Worm (Caenorhabditis elegans) whole organism, mixed stage, embryonic: ENCODE data around the gene K02E7.7.
"Not testable (repeated sequence)": the region's sequence is repeated elsewhere in the genome, so short reads cannot be mapped to it uniquely, and the experiment has no call there.

Experiments used
- M03D4.4 ChIP-seq: sonication (generic microtip); optimal IDR thresholded peaks from 2 replicates; lab custom pipeline; 2017; ENCODE audit warnings: mild to moderate bottlenecking, missing genetic modification characterization, missing compliant biosample characterization
- bed-3 ChIP-seq: fragments of 200-800 bp; sonication (Bioruptor generic); optimal IDR thresholded peaks from 3 replicates; lab custom pipeline; 2018; ENCODE audit warnings: mild to moderate bottlenecking, missing genetic modification characterization, moderate library complexity, missing compliant biosample characterization
- blmp-1 ChIP-seq: fragments of 150-350 bp; optimal IDR thresholded peaks from 2 replicates; lab custom pipeline; 2014; ENCODE audit warnings: missing biosample characterization, missing genetic modification characterization
- ceh-39 ChIP-seq: fragments of 150-350 bp; optimal IDR thresholded peaks from 2 replicates; lab custom pipeline; 2014; ENCODE audit warnings: missing biosample characterization, missing genetic modification characterization
- ceh-43 ChIP-seq: fragments of 200-800 bp; sonication (Bioruptor generic); optimal IDR thresholded peaks from 2 replicates; lab custom pipeline; 2018; ENCODE audit warnings: mild to moderate bottlenecking, missing genetic modification characterization, moderate library complexity, missing compliant biosample characterization
- ceh-83 ChIP-seq: fragments of 200-800 bp; sonication (Bioruptor generic); optimal IDR thresholded peaks from 2 replicates; lab custom pipeline; 2018; ENCODE audit warnings: mild to moderate bottlenecking, missing genetic modification characterization, missing compliant biosample characterization
- ces-1 ChIP-seq: fragments of 150-350 bp; optimal IDR thresholded peaks from 2 replicates; lab custom pipeline; 2014; ENCODE audit warnings: missing biosample characterization, missing genetic modification reagents, missing genetic modification characterization
- elt-1 ChIP-seq: sonication (generic microtip); optimal IDR thresholded peaks from 2 replicates; lab custom pipeline; 2017; ENCODE audit warnings: missing genetic modification characterization, mild to moderate bottlenecking, missing compliant biosample characterization, antibody characterized with exemption, moderate library complexity, borderline replicate concordance; ENCODE audit not compliant: insufficient read depth
- flh-1 ChIP-seq: fragments of 200-800 bp; sonication (Bioruptor generic); optimal IDR thresholded peaks from 2 replicates; lab custom pipeline; 2018; ENCODE audit warnings: mild to moderate bottlenecking, missing genetic modification characterization, moderate library complexity, missing compliant biosample characterization
- ham-2 ChIP-seq: fragments of 200-800 bp; sonication (Bioruptor generic); optimal IDR thresholded peaks from 2 replicates; lab custom pipeline; 2018; ENCODE audit warnings: mild to moderate bottlenecking, missing genetic modification characterization, missing compliant biosample characterization
- hlh-1 ChIP-seq: fragments of 150-350 bp; optimal IDR thresholded peaks from 2 replicates; lab custom pipeline; 2014; ENCODE audit warnings: missing biosample characterization, missing genetic modification reagents, missing genetic modification characterization
- lin-13 ChIP-seq: fragments of 150-350 bp; optimal IDR thresholded peaks from 2 replicates; lab custom pipeline; 2014; ENCODE audit warnings: missing biosample characterization, missing genetic modification characterization
- lin-32 ChIP-seq: fragments of 200-800 bp; sonication (Bioruptor generic); optimal IDR thresholded peaks from 2 replicates; lab custom pipeline; 2018; ENCODE audit warnings: mild to moderate bottlenecking, missing genetic modification characterization, missing compliant biosample characterization
- mab-5 ChIP-seq: fragments of 150-350 bp; optimal IDR thresholded peaks from 2 replicates; lab custom pipeline; 2014; ENCODE audit warnings: missing biosample characterization, missing genetic modification characterization
- mls-2 ChIP-seq: sonication (generic microtip); optimal IDR thresholded peaks from 2 replicates; lab custom pipeline; 2016; ENCODE audit warnings: mild to moderate bottlenecking, missing genetic modification characterization, moderate library complexity, missing compliant biosample characterization
- nhr-237 ChIP-seq: fragments of 150-350 bp; optimal IDR thresholded peaks from 2 replicates; lab custom pipeline; 2014; ENCODE audit warnings: missing biosample characterization, missing genetic modification characterization
- nhr-28 ChIP-seq: fragments of 150-350 bp; optimal IDR thresholded peaks from 2 replicates; lab custom pipeline; 2014; ENCODE audit warnings: missing biosample characterization, missing genetic modification characterization
- nhr-76 ChIP-seq: sonication (generic microtip); optimal IDR thresholded peaks from 2 replicates; lab custom pipeline; 2017; ENCODE audit warnings: missing biosample characterization, missing genetic modification characterization
- pha-4 ChIP-seq: fragments of 150-350 bp; optimal IDR thresholded peaks from 2 replicates; lab custom pipeline; 2018; ENCODE audit warnings: missing biosample characterization, missing genetic modification reagents, missing genetic modification characterization
- sem-2 ChIP-seq: fragments of 200-800 bp; sonication (Bioruptor generic); optimal IDR thresholded peaks from 2 replicates; lab custom pipeline; 2018; ENCODE audit warnings: mild to moderate bottlenecking, missing genetic modification characterization, missing compliant biosample characterization
- tbx-8 ChIP-seq: fragments of 200-800 bp; sonication (Bioruptor generic); optimal IDR thresholded peaks from 2 replicates; lab custom pipeline; 2018; ENCODE audit warnings: mild to moderate bottlenecking, missing genetic modification characterization, moderate library complexity, missing compliant biosample characterization
- unc-120 ChIP-seq: sonication (generic microtip); optimal IDR thresholded peaks from 2 replicates; lab custom pipeline; 2017; ENCODE audit warnings: missing genetic modification characterization, missing compliant biosample characterization; ENCODE audit not compliant: poor library complexity, severe bottlenecking
- unc-39 ChIP-seq: fragments of 150-350 bp; optimal IDR thresholded peaks from 2 replicates; lab custom pipeline; 2014; ENCODE audit warnings: missing biosample characterization, missing genetic modification characterization
- unc-62 ChIP-seq: fragments of 150-350 bp; optimal IDR thresholded peaks from 2 replicates; lab custom pipeline; 2014; ENCODE audit warnings: missing biosample characterization, missing genetic modification reagents, missing genetic modification characterization
- zip-8 ChIP-seq: fragments of 150-350 bp; optimal IDR thresholded peaks from 2 replicates; lab custom pipeline; 2014; ENCODE audit warnings: missing biosample characterization, missing genetic modification characterization
- ztf-11 ChIP-seq: fragments of 150-350 bp; optimal IDR thresholded peaks from 2 replicates; lab custom pipeline; 2014; ENCODE audit warnings: missing biosample characterization, missing genetic modification characterization

The K02E7.7 gene

DNA sequence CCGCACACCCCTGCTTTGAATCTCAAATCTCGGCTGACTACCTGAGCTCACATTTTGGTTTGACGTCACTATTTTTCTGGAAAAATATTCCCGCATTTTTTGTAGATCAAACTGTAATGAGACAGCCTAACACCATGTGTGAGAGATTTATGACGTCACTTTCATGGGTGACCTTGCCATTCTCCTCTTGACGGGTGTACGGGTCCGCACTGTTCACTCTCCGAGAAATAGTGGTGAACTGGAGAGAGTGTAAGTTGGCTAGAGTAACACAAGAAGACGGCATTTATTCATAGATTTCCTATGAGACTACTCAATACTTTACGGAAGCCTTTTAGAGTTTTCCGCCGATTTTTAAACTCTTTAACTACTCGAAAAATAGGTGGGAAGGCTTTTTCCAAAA, at the start of gene K02E7.7:
Gene K02E7.7 (plus strand): TSS at position 301 of the 400 bp plus-strand sequence.
- not testable (repeated sequence) for TF ChIP-seq mab-5 (tag; lab: Kevin White, UChicago); flh-1; nhr-237 (tag; lab: Kevin White, UChicago)

DNA sequence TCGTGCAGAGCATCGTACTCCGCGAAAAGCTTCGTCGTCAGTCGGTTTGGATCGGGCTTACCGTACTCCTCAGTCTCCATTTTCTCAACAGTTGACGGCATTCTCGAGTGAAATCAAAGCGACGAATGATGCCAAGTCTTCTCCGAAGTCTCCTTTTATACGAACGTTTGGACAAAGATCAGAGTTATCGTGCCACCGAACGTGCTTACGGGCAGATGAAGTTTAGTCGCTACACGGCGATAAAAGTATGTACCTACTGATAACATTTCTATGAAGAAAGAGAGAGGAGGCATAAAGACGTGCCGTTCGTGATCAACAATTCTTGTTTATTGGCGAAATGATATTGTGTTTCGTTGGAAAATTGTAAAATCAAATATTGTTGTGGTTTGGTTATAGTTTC, 48.4 kb upstream of the K02E7.7 start, which contains the start of gene F45D11.14:
Gene F45D11.14 (minus strand): TSS at position 101 of the 400 bp plus-strand sequence.
- not testable (repeated sequence) for TF ChIP-seq ztf-11 (tag; lab: Kevin White, UChicago); tbx-8 (GFP tag; lab: Kevin White, UChicago); ceh-83 (GFP tag; lab: Kevin White, UChicago)

DNA sequence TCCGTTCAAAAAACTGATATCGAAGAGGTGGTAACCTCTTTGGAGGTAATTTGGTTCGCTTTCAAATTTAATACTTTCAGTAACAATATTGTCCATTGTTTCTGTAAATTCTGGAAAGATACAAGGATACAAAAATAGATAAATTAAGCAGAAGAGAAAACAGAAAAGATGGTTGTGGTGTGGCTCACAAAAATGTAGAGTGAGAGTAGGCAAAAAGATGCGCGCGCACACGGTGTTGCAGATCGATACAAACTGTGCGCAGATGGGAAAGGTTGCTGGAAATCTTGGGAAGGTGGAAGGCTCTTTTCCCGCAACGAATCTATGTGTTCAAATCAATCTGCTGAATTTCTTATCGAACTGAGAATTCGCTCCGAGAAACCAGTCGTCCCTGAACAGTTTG, 30.1 kb upstream of the K02E7.7 start, which contains the start of gene btb-11:
Gene btb-11 (minus strand): TSS at position 101 of the 400 bp plus-strand sequence.
- not testable (repeated sequence) for TF ChIP-seq sem-2 (GFP tag; lab: Kevin White, UChicago); elt-1 (tag; lab: Kevin White, UChicago); ceh-39 (tag; lab: Kevin White, UChicago)

DNA sequence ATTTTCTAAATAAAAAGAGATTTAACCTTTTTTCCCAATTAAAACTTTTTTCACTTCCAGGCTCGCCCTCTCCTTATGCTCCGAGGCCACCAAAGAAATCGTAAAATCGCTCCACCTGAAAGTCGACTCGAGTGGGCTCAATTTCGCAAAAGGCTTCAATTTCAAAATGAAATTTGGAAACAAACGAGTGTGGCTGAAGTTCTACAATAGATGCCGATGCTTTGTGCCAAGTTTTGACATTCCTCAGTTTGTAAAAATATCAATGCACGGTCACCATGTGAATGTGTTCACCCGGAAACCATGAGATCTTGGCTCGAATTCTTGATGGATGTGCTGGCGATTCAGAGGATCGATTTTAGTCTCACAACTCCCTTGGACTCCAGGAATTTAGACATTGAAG, 28.2 kb upstream of the K02E7.7 start, which contains the start of gene M01D1.12:
Gene M01D1.12 (plus strand): TSS at position 301 of the 400 bp plus-strand sequence.
- TF ChIP-seq tbx-8 (GFP tag; lab: Kevin White, UChicago) = no peak
- TF ChIP-seq elt-1 (tag; lab: Kevin White, UChicago) = no peak
- no peak for TF ChIP-seq hlh-1
- TF ChIP-seq blmp-1 (tag; lab: Kevin White, UChicago) = no peak
- no peak for TF ChIP-seq ces-1
- no peak for TF ChIP-seq unc-39
- TF ChIP-seq sem-2 (GFP tag; lab: Kevin White, UChicago) = no peak
- no peak for TF ChIP-seq unc-120 (tag; lab: Kevin White, UChicago)

DNA sequence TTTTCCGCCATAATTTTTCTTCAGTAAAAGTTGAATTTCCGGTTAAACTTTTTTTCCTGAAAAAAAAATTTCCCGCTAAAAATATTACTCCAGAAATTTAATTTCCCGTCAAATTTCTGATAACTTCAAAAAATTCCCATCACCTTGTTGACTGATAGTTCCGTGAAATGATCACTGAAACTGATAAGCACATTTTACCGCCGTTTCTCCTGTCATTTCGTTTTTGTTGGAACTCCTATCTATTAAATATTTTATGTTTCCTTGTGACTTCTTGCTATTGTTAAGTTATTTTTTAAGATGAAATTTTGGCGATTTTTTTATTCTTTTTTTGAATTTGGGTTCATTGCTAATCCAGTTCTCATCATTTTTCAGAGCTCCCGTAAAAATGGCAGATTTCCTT, 26.2 kb upstream of the K02E7.7 start, which contains the start of gene math-34:
Gene math-34 (plus strand): TSS at position 371 of the 400 bp plus-strand sequence.
- TF ChIP-seq unc-39 (no peak), ham-2 (GFP tag; lab: Kevin White, UChicago) (no peak)
- TF ChIP-seq, all 35 proteins: peak for 0

DNA sequence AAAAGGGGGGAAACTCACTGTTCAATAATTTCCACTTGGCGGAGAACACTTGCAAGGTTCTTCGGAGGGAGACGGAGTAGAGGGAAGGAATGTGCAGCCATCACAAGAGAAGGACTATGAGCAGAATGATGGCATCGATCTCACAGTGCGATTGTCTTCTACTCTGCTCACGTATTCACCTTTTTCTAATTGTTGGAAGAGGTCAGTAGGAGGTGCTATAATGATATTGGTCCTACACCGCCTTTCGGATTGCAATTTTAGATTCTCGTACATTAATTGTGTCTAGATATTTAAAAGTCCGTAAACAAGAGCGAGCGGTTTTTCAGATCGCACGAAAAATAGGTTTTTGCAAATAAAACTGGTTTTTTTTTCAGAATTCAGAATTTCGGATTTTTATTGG, 14.4 kb upstream of the K02E7.7 start, which contains the start of gene fbxb-39:
Gene fbxb-39 (minus strand): TSS at position 101 of the 400 bp plus-strand sequence.
- TF ChIP-seq M03D4.4 (no peak), zip-8 (no peak), flh-1 (no peak), ceh-83 (GFP tag; lab: Kevin White, UChicago) (no peak), pha-4 (tag; lab: Kevin White, UChicago) (no peak), lin-13 (tag; lab: Kevin White, UChicago) (no peak), lin-32 (no peak), blmp-1 (tag; lab: Kevin White, UChicago) (no peak)

DNA sequence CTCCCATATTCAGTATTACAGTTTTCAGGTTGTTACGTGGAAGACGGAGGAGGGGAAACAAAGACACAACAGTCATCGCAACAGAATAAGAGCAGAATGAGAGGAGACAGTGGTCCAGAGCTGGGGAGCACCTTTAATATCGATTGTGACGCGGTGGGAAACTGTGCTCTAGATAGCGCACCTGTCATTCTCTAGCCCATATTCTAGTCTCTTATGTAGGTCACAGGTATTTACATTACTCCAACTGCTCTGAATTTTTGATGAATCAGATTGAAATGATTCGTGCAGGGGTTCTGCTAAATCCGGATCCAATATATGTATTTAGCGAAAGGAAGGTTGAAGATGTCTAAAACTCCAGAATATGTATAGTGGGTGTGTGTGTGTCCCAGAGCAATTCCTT, 12.6 kb upstream of the K02E7.7 start, which contains the start of gene fbxb-41:
Gene fbxb-41 (minus strand): TSS at position 101 of the 400 bp plus-strand sequence.
- TF ChIP-seq nhr-237 (tag; lab: Kevin White, UChicago) = no peak
- peak; percentile 4 for TF ChIP-seq hlh-1
- peak; percentile 53 for TF ChIP-seq ceh-39 (tag; lab: Kevin White, UChicago)

DNA sequence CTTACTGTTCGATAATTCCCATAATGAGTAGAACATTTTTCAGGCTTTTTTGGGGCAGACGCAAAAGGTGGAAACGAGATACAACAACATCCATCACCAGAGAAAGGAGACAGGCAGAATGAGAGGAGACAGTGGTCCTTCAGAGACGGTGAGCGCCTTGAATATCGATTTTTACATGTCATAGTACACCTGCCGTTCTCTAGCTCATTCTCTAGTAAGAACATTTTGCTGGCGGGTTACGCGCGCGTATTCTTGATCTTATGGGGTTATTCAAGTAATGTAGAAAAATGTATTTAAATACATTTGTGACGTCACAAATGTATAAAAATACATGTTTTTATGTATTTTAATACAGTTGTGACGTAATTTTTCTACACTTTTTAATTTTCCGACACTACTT, 10.9 kb upstream of the K02E7.7 start, which contains the start of gene fbxb-45:
Gene fbxb-45 (minus strand): TSS at position 101 of the 400 bp plus-strand sequence.
- TF ChIP-seq zip-8 = peak; percentile 84
- TF ChIP-seq, all 35 proteins: peak for 1; not testable (repeated sequence) for 34

DNA sequence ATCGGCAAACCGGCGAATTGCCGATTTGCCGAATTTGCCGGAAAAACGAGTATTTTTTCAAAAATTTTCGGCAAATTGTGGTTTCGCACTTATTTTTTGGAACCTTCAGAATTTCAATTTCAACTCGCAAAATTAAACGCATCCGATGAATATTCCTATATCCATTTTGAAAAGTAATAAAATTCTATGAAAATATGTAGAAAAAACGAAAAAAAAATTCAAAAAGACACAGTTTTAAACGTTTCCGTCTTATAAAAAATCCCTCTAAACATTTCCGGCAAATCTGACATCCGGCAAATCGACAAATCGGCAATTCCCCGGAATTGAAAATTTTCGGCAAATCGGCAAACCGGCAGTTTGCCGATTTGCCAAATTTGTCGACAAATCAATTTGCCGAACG, 9.1 kb upstream of the K02E7.7 start, which contains the start of gene str-148:
Gene str-148 (plus strand): TSS at position 301 of the 400 bp plus-strand sequence.
- no peak for TF ChIP-seq nhr-76 (tag; lab: Kevin White, UChicago)
- no peak for TF ChIP-seq mls-2 (tag; lab: Kevin White, UChicago)
- TF ChIP-seq bed-3 (GFP tag; lab: Kevin White, UChicago) = no peak
- TF ChIP-seq zip-8 = no peak
- TF ChIP-seq tbx-8 (GFP tag; lab: Kevin White, UChicago) = no peak
- no peak for TF ChIP-seq ztf-11 (tag; lab: Kevin White, UChicago)
- TF ChIP-seq ceh-83 (GFP tag; lab: Kevin White, UChicago) = no peak
- TF ChIP-seq nhr-28 (tag; lab: Kevin White, UChicago) = no peak
- no peak for TF ChIP-seq unc-62 (GFP tag; lab: Kevin White, UChicago)
- no peak for TF ChIP-seq ham-2 (GFP tag; lab: Kevin White, UChicago)
- no peak for TF ChIP-seq ceh-43 (GFP tag; lab: Kevin White, UChicago)
- TF ChIP-seq elt-1 (tag; lab: Kevin White, UChicago) = no peak
- TF ChIP-seq ces-1 = no peak
- TF ChIP-seq, all 35 proteins: peak for 0
